Fruit fly (Drosophila melanogaster) whole organism: ENCODE measurements around the gene CG15599.

Source experiments
- CG8478 ChIP-seq: fragments of >200 bp; optimal IDR thresholded peaks from 2 replicates; lab custom pipeline; 2018; ENCODE audit warnings: inconsistent platforms
- Dll ChIP-seq: fragments of >200 bp; optimal IDR thresholded peaks from 2 replicates; lab custom pipeline; 2017
- EcR ChIP-seq, 2 experiments: fragments of >200 bp; optimal IDR thresholded peaks; 2 replicates each; lab custom pipeline; 2017; ENCODE audit warnings: missing biosample characterization in 2 of 2, missing genetic modification characterization in 2 of 2, missing genetic modification reagents in 2 of 2
- pan ChIP-seq: fragments of >200 bp; optimal IDR thresholded peaks from 2 replicates; lab custom pipeline; 2017
- psq ChIP-seq: fragments of >200 bp; optimal IDR thresholded peaks from 2 replicates; lab custom pipeline; 2017
- usp ChIP-seq: fragments of >200 bp; optimal IDR thresholded peaks from 2 replicates; lab custom pipeline; 2017; ENCODE audit warnings: missing biosample characterization, missing genetic modification characterization, mixed read lengths

Gene CG15599

DNA sequence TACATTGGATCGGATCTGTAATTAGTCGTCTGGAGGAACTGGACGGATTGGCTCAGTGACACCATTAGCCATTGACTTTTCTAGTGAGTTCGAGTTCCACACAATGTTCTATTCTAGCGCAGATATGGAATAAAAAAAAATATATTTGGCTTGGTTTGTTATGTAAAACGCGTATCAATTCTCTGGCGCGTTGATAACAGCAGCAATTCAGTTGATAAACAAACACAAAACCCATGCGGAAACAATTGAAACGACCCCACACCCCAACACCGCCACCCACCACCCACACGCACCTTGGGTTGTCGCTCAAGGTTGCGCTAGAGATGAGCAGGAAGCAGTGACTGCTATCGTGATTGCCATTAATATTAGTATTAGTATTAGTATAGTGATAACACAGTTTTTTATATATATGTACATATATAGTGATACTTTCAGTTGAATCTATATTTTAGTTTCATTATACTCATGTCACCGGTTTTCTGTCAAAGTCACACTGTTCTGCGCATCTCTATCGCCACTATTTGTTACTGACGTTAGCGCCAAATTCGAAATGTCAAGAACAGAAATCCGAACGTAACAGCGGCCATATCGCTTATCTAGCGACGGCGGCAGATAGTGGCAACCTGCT lies 9.0 kb upstream of the CG15599 start:
- no peak for TF ChIP-seq pan (lab: Kevin White, UChicago)
- TF ChIP-seq CG8478 (lab: Kevin White, UChicago): no peak
- no peak for TF ChIP-seq usp (GFP tag; lab: Kevin White, UChicago)
- no peak for TF ChIP-seq psq (lab: Kevin White, UChicago)
- TF ChIP-seq Dll: no peak
- no peak for TF ChIP-seq EcR (GFP tag; optimal IDR thresholded peaks at IDR 0.05; lab: Kevin White, UChicago)

DNA sequence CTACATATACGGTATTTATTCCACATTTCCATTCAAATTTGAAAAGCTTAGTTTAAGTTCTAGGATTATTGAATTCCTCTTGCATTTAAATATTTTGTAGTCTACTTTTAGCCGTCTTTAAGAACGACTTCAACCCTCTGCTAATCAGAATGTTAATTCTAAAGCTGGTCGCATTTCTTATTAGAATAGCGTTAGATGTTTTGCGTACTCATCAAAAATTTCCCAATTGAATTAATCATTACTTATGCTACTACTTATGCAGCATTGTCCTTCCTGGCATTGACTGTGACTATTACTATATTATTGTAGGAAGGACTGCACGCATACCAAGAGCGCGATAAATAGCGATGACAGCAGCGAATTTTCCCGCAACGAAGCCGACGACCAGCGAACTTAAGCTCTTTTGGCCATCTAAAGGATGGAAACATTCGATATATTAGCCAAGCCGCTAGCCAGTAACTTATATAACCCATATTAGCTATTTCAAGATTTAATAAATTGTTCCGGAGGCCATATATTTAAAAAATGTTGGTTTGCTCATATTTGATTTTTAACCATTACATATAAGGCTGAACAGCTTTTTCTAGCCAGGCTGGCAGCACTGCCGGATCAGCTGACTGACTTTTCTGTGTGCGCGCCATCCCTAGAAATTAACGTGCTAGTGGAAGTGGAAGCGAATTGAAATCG lies 8.3 kb upstream of the CG15599 start, which contains the start of gene CG8128:
TSS of gene CG8128 (plus strand) at position 641 of the 687 bp plus-strand sequence.
- TF ChIP-seq CG8478 (lab: Kevin White, UChicago) (no peak), psq (lab: Kevin White, UChicago) (no peak), Dll (no peak)

DNA sequence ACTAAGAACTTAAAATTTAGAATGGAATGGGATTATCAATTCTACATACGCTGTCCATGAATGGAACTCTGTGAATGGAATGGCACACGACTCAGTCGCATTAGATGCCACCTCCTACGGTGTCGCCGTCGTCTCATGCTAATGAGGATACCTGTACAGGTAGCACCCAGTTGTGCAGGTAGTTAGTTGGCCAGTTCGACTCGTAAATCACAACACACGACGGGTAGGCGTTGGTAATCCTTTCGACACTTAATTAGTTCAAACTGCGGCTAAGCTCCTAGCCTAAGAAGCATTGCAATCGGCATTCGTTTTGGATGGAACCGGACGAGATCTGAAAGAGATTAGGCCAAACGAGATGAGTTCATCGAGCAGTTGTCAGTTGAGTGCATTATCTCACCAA lies 4.2 kb downstream of the CG15599 start:
- TF ChIP-seq EcR (GFP tag; optimal IDR thresholded peaks at IDR 0.05; lab: Kevin White, UChicago): no peak
- no peak for TF ChIP-seq CG8478 (lab: Kevin White, UChicago)
- TF ChIP-seq Dll: no peak

DNA sequence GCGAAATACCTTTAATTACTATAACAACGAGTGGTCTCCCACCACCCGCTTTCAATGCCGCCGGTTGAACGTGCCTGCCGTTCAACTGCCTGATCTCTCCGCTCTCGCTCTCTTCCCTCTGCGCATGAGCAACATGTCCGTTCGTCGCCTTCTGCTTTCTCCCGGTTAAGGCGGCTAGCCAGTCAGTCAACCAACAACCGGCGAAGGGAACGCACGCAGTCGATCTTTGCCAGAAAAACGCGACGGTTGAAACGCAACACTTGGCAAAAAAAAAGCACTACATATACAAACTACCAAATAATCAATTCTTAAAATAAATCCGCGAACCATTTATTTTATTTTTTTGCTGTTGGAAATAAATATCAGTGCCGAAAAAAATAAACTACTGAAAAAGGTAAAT lies 13.4 kb downstream of the CG15599 start, which contains the start of gene CG12708:
TSS of gene CG12708 (plus strand) at position 183 of the 400 bp plus-strand sequence.
- TF ChIP-seq pan (lab: Kevin White, UChicago) (no peak), EcR (GFP tag; optimal IDR thresholded peaks at IDR 0.05; lab: Kevin White, UChicago) (no peak), CG8478 (lab: Kevin White, UChicago) (no peak), usp (GFP tag; lab: Kevin White, UChicago) (no peak), psq (lab: Kevin White, UChicago) (no peak), Dll (no peak)

DNA sequence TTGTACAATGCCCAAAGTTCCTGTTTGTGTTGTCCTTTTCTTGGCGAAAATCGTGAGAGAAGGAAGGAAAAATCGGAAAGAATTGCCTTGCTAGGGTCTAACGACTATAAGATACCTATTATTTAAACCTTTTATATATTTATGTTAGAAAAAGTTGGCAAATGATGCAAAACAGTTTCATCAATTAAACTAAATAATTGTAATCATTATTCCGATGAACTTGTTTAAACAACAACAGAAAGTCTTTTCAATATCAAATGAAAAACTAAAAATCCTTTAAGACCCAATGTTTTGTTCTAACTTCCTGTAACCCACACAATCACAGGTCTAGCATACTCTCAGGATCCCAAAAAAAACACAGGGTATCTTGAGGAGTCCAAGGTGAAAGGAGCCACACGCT lies 14.3 kb downstream of the CG15599 start:
- no peak for TF ChIP-seq pan (lab: Kevin White, UChicago)
- no peak for TF ChIP-seq Dll
- TF ChIP-seq EcR (GFP tag; optimal IDR thresholded peaks at IDR 0.05; lab: Kevin White, UChicago): no peak
- TF ChIP-seq psq (lab: Kevin White, UChicago): no peak

DNA sequence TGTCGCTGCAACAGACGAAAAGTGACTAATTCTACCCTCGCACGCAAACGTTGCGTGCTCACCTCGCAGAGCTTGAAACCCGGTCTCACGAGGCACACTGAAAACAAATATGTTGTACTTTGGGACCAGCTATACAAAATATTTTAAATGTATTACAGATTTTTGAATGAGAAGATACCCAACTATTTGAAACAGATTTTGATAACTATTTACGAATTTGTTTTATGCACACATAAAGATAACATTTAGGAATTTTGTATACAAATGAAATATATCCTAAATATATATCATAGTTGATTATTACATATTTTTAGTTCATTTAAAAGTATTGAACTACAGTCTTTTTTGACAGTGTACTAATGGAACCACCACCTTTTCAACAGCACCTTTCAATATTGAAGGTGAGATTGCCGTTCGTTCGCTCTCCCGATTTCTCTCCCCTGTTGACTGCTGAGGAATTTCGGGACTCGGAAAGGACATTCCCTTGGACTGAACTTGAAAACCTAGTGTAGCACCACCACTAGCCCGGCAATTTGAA lies 17.6 kb downstream of the CG15599 start, which contains the start of gene CG15646:
TSS of gene CG15646 (minus strand) at position 4 of the 538 bp plus-strand sequence.
- TF ChIP-seq usp (GFP tag; lab: Kevin White, UChicago): no peak
- TF ChIP-seq EcR (GFP tag; optimal IDR thresholded peaks at IDR 0.05; lab: Kevin White, UChicago): no peak
- TF ChIP-seq Dll: no peak
- TF ChIP-seq CG8478 (lab: Kevin White, UChicago): no peak
- TF ChIP-seq pan (lab: Kevin White, UChicago): no peak
- no peak for TF ChIP-seq psq (lab: Kevin White, UChicago)

DNA sequence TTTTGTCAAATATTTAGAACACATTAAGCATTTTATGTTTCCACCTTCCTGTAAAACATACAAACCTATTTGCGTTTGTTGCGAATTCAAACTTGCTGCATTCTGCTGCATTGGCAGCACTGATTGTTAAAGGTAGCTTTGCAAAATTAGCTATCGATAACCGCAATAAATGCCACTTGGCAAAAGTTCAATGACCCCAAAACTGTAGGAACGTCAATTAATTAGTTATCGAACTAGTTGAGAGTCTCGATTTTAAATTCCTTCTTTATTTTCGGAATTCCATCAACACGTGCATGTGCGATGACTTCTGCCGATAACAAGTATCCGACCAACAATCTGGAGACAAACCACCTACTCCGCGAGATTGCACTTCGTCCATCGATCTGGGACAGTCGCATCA lies 26.4 kb downstream of the CG15599 start, which contains the start of gene CG8119:
TSS of gene CG8119 (plus strand) at position 301 of the 400 bp plus-strand sequence.
- TF ChIP-seq Dll (no peak), usp (GFP tag; lab: Kevin White, UChicago) (no peak), psq (lab: Kevin White, UChicago) (no peak), pan (lab: Kevin White, UChicago) (no peak), EcR (GFP tag; optimal IDR thresholded peaks at IDR 0.05; lab: Kevin White, UChicago) (no peak), CG8478 (lab: Kevin White, UChicago) (no peak)

DNA sequence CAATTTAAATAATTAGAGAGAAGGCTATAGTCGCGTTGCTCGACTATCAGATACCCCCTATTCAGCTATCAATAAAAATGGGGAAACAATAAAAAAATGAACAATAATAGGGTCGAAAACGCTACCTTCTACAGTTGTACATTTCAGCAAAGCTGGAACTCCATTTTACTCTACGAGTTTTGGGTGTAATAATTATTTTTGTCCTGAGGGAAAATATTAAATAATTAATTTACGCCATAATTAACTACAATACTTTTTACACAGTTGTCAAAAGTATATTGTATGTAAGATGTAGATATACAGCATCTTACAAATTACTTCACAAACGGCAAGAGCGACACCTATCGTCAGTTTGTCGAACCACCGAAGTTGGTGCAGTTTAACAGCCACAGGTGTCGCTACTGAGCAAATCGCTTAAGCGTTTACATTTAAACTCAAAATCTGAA lies 35.3 kb downstream of the CG15599 start:
- no peak for TF ChIP-seq EcR (GFP tag; optimal IDR thresholded peaks at IDR 0.05; lab: Kevin White, UChicago)
- no peak for TF ChIP-seq pan (lab: Kevin White, UChicago)
- no peak for TF ChIP-seq psq (lab: Kevin White, UChicago)
- TF ChIP-seq CG8478 (lab: Kevin White, UChicago): no peak
- TF ChIP-seq Dll: no peak
- no peak for TF ChIP-seq usp (GFP tag; lab: Kevin White, UChicago)

DNA sequence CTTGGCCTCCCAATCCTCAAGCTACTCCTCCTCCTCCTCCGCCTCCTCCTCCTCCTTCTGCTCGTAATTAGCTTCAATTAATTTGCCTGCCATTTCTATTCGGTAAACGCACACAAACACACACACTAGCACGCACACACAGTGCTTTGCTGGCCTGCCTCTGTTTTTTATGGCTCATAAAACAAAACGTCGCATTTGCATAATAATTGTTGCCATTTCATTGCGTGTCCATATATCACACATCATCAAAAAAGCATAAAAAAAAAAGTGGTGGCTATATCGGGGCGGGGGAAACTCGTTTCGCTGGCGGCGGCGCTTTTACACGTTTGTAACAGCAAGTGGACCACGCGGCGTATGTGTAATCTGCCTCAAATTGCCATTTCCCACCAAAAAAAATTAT lies 37.1 kb downstream of the CG15599 start:
- TF ChIP-seq EcR (GFP tag; optimal IDR thresholded peaks at IDR 0.05; lab: Kevin White, UChicago) (no peak), CG8478 (lab: Kevin White, UChicago) (no peak), Dll (no peak), pan (lab: Kevin White, UChicago) (no peak)

DNA sequence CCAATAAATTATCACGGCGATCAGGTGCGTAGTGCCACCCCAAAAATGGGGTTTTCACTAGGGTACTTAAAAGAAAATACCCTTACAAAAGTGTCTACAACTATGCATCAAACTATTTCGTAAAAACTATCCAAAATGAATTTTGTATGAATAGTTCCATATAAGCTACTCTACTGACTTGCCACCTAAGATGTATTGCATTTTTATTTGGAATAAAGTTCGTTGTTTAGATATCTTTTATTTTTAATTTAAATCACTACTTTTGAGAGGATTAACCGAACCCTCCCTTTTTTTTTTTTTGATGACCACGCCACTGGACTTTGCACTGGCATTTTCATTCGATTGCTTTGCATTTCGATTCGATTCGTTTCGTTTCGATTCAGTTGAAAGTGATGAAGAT lies 39.1 kb downstream of the CG15599 start:
- no peak for TF ChIP-seq CG8478 (lab: Kevin White, UChicago)
- no peak for TF ChIP-seq psq (lab: Kevin White, UChicago)
- TF ChIP-seq pan (lab: Kevin White, UChicago): no peak
- TF ChIP-seq EcR (GFP tag; optimal IDR thresholded peaks at IDR 0.05; lab: Kevin White, UChicago): no peak
- no peak for TF ChIP-seq Dll
- TF ChIP-seq usp (GFP tag; lab: Kevin White, UChicago): no peak

DNA sequence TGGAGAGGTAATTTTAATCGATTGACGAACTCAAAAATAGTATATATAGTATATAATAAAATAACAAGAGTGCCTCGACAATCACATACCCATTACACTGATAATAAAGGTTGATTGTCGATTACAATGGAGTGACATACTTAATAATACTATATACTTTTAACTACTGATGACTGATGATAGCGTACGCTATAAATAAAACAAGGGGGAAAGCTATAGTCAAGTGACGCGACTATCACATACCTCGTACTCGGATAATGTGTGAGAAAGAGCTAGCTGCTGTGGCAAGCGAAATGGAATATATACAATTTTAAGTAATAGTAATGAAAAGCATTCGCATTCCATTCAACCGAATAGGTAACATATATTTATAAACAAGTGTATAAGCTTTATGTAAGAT lies 40.5 kb downstream of the CG15599 start:
- TF ChIP-seq Dll: no peak
- TF ChIP-seq usp (GFP tag; lab: Kevin White, UChicago): no peak
- no peak for TF ChIP-seq EcR (GFP tag; optimal IDR thresholded peaks at IDR 0.05; lab: Kevin White, UChicago)
- no peak for TF ChIP-seq psq (lab: Kevin White, UChicago)
- TF ChIP-seq pan (lab: Kevin White, UChicago): no peak
- TF ChIP-seq CG8478 (lab: Kevin White, UChicago): no peak

DNA sequence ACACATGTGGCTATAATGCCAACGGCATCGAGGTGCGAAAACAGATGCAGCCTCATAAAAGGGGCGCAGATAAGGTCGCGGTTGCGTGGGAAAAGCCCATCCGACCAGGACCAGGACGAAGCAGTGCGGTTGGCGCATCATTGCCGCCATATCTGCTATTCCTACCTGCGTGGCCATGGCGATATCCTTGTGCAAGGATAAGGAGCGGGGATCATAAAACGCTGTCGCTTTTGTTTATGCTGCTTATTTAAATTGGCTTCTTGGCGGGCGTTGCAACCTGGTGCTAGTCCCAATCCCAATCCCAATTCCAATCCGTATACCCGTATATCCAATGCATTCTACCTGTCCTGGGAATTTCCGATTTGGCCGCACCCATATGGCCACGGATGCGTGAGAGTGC lies 41.9 kb downstream of the CG15599 start:
- TF ChIP-seq CG8478 (lab: Kevin White, UChicago) (no peak), psq (lab: Kevin White, UChicago) (no peak), usp (GFP tag; lab: Kevin White, UChicago) (no peak), Dll (no peak), EcR (GFP tag; optimal IDR thresholded peaks at IDR 0.05; lab: Kevin White, UChicago) (no peak), pan (lab: Kevin White, UChicago) (no peak)
